Fruit fly (Drosophila melanogaster) whole organism, wandering third instar larva: ENCODE results near the gene Wnt5.

Source experiments
- Dif ChIP-seq: fragments of 200-275, 200-300 bp; sonication (Bioruptor generic); optimal IDR thresholded peaks from 2 replicates; lab custom pipeline; 2018; ENCODE audit warnings: missing biosample characterization, missing genetic modification characterization; ENCODE audit not compliant: partially characterized antibody
- Jra ChIP-seq: sonication (Bioruptor generic); optimal IDR thresholded peaks from 2 replicates; lab custom pipeline; 2016; ENCODE audit warnings: missing biosample characterization, missing genetic modification characterization
- Myc ChIP-seq: fragments of >200 bp; optimal IDR thresholded peaks from 2 replicates; lab custom pipeline; 2017
- Sp1 ChIP-seq: fragments of 200-800 bp; sonication (Bioruptor generic); optimal IDR thresholded peaks from 3 replicates; lab custom pipeline; 2019; ENCODE audit warnings: missing biosample characterization, mild to moderate bottlenecking, missing genetic modification characterization, moderate library complexity
- ey ChIP-seq: fragments of 200-800 bp; sonication (Bioruptor generic); optimal IDR thresholded peaks from 2 replicates; lab custom pipeline; 2016; ENCODE audit warnings: missing biosample characterization, missing genetic modification characterization
- h ChIP-seq: fragments of 200-800 bp; sonication (Bioruptor generic); optimal IDR thresholded peaks from 3 replicates; lab custom pipeline; 2016; ENCODE audit warnings: missing biosample characterization, mild to moderate bottlenecking, missing genetic modification characterization
- lola ChIP-seq: fragments of >200 bp; optimal IDR thresholded peaks from 2 replicates; lab custom pipeline; 2017; ENCODE audit warnings: missing biosample characterization, missing genetic modification characterization
- pan ChIP-seq: fragments of >200 bp; optimal IDR thresholded peaks from 2 replicates; lab custom pipeline; 2017
- rgr ChIP-seq: fragments of 200-800 bp; sonication (Bioruptor generic); optimal IDR thresholded peaks from 3 replicates; lab custom pipeline; 2016; ENCODE audit warnings: missing biosample characterization, mild to moderate bottlenecking, missing genetic modification characterization
- woc ChIP-seq: sonication (Bioruptor generic); optimal IDR thresholded peaks from 2 replicates; lab custom pipeline; 2016; ENCODE audit warnings: missing biosample characterization, mild to moderate bottlenecking, missing genetic modification characterization

The Wnt5 gene

dm6 chrX:18460318-18460717 is 44.9 kb downstream of the Wnt5 start, which contains the start of gene CG43843:
TSS of gene CG43843 (minus strand) at chrX:18460418.
- no peak for TF ChIP-seq lola
- TF ChIP-seq Myc (lab: Kevin White, UChicago) = no peak
- no peak for TF ChIP-seq Sp1 (GFP tag; lab: Kevin White, UChicago)
- no peak for TF ChIP-seq ey (GFP tag; lab: Kevin White, UChicago)

dm6 chrX:18452717-18453116 is 52.5 kb downstream of the Wnt5 start:
- TF ChIP-seq pan (no peak), rgr (GFP tag; lab: Kevin White, UChicago) (no peak), Dif (GFP tag; lab: Kevin White, UChicago) (no peak), h (GFP tag; lab: Kevin White, UChicago) (no peak), woc (no peak), Jra (GFP tag; lab: Kevin White, UChicago) (no peak)
